Fruit fly (Drosophila melanogaster): ENCODE data around the gene CG6770.

The CG6770 gene

DNA sequence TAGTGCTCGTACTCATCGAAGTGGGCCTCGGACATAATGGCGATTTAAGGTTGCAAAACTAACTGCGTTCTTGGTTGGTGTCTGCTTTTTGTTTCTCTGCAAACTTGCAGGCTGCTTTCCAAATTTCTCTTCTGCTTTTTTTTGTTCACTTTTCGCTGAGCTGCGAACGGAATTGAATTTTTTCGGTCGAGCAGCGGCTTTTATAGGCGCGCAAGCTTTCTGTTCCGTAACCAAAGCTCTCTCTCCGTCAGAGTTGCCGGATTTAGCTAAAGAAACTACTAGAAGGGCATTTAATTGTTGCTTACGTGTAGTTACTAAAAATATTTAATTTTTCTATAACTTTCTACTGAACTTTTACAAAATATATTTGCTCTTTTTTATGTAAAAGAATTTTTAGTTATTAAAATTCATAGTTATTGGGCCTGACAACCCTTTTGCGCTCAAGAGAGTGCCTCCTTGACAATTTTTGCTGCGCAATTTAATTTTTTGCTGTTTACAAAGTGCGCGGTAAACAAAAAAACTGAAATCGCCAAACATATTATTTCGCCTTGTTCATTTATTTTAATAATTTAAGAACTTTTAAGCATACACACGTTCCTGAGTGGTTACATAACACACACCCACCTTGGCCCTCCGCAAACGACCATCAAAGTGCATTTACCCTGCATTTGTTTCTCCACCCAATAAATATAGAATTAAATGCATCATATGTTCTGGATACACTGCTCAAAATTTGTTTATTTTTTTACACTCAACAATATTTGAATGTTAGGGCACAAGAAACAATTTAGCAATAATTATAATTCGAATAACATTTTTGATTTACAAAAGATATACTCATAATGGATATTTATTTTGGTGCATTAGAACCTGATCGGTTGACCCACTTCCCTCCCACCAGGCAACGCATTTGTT is at the start of gene CG6770 (continued):
- TF ChIP-seq CG13123 (GFP tag; optimal IDR thresholded peaks at IDR 0.05) = no peak
- no peak for TF ChIP-seq z (GFP tag; IDR thresholded peaks at IDR 0.05)
- no peak for TF ChIP-seq yki (optimal IDR thresholded peaks at IDR 0.05)
- TF ChIP-seq CG8089 (GFP tag; optimal IDR thresholded peaks at IDR 0.05) = no peak
- TF ChIP-seq CG11456 (GFP tag; IDR thresholded peaks at IDR 0.05) = peak; percentile 77; the same call in 2 of the 3 replicates
- TF ChIP-seq zfh1 (GFP tag; IDR thresholded peaks at IDR 0.05) = peak; percentile 85
- TF ChIP-seq MESR4 (GFP tag; optimal IDR thresholded peaks at IDR 0.05) = no peak
- peak; percentile 94 for TF ChIP-seq row (GFP tag; IDR thresholded peaks at IDR 0.05)
- TF ChIP-seq CG17612 (GFP tag; IDR thresholded peaks at IDR 0.05) = no peak
- TF ChIP-seq sc (optimal IDR thresholded peaks at IDR 0.05) = no peak
- TF ChIP-seq sc (GFP tag; optimal IDR thresholded peaks at IDR 0.05) = peak; percentile 44
- peak; percentile 79 for TF ChIP-seq gsb (GFP tag; IDR thresholded peaks at IDR 0.05)
- peak; percentile 87 for TF ChIP-seq wdn (GFP tag; IDR thresholded peaks at IDR 0.05)
- peak; percentile 67 for TF ChIP-seq Nf-YB (GFP tag; optimal IDR thresholded peaks at IDR 0.05)
- no peak for TF ChIP-seq inv (GFP tag; IDR thresholded peaks at IDR 0.05; ENCODE audit: partially characterized antibody)
- peak; percentile 14 for TF ChIP-seq CG8281 (tag; optimal IDR thresholded peaks at IDR 0.05)
- peak; percentile 11 for TF ChIP-seq emc (GFP tag; optimal IDR thresholded peaks at IDR 0.05)
- TF ChIP-seq pita (GFP tag; optimal IDR thresholded peaks at IDR 0.05) = no peak
- peak; percentile 61 for TF ChIP-seq Max (GFP tag; optimal IDR thresholded peaks at IDR 0.05)
- no peak for TF ChIP-seq CG2199 (GFP tag; IDR thresholded peaks at IDR 0.05)
- 0 out of 2 replicates have a peak, but pooled peaks have one; percentile 13 for TF ChIP-seq CG11085 (GFP tag; IDR thresholded peaks at IDR 0.05)
- peak; percentile 76 for TF ChIP-seq Sry-β (GFP tag; optimal IDR thresholded peaks at IDR 0.05)
- TF ChIP-seq fru (optimal IDR thresholded peaks at IDR 0.05) = no peak
- TF ChIP-seq Oli (tag; optimal IDR thresholded peaks at IDR 0.05) = peak; percentile 77
- TF ChIP-seq disco-r (GFP tag; optimal IDR thresholded peaks at IDR 0.05) = no peak
- no peak for TF ChIP-seq luna (GFP tag; optimal IDR thresholded peaks at IDR 0.05)
- TF ChIP-seq CG5245 (GFP tag; optimal IDR thresholded peaks at IDR 0.05) = peak; percentile 57
- TF ChIP-seq CG10431 (GFP tag; optimal IDR thresholded peaks at IDR 0.05) = peak; percentile 47
- peak; percentile 59 for TF ChIP-seq CG13775 (GFP tag; optimal IDR thresholded peaks at IDR 0.05)
- TF ChIP-seq CG8359 (GFP tag; optimal IDR thresholded peaks at IDR 0.05; ENCODE audit: borderline replicate concordance) = peak; percentile 29
- TF ChIP-seq CG11695 (GFP tag; IDR thresholded peaks at IDR 0.05) = peak; percentile 92
- TF ChIP-seq CG1024 (GFP tag; IDR thresholded peaks at IDR 0.05) = no peak; the same call in none of the 2 replicates
- TF ChIP-seq cad (GFP tag; optimal IDR thresholded peaks at IDR 0.05) = no peak
- TF ChIP-seq Adf1 (GFP tag; IDR thresholded peaks at IDR 0.05) = peak; percentile 62
- peak; percentile 37 for TF ChIP-seq bab2 (GFP tag; optimal IDR thresholded peaks at IDR 0.05)
- peak; percentile 67; the same call in 2 of the 3 replicates for TF ChIP-seq ase (GFP tag; IDR thresholded peaks at IDR 0.05)
- TF ChIP-seq Pdp1 (GFP tag; optimal IDR thresholded peaks at IDR 0.05) = peak; percentile 7 to 97
- peak; percentile 57 for TF ChIP-seq Blimp-1 (GFP tag; optimal IDR thresholded peaks at IDR 0.05)
- TF ChIP-seq prd (optimal IDR thresholded peaks at IDR 0.05) = no peak
- TF ChIP-seq prd (GFP tag; IDR thresholded peaks at IDR 0.05) = peak; percentile 93
- peak; percentile 78 for TF ChIP-seq sug (tag; optimal IDR thresholded peaks at IDR 0.05)
- peak; percentile 39 for TF ChIP-seq Hr3 (GFP tag; optimal IDR thresholded peaks at IDR 0.05)
- TF ChIP-seq PHDP (tag; optimal IDR thresholded peaks at IDR 0.05) = peak; percentile 93
- no peak for TF ChIP-seq CG17802 (tag; optimal IDR thresholded peaks at IDR 0.05)
- TF ChIP-seq CG43689 (GFP tag; IDR thresholded peaks at IDR 0.05) = no peak; the same call in 1 of the 2 replicates
- TF ChIP-seq fd96Cb (tag; optimal IDR thresholded peaks at IDR 0.05) = peak; percentile 51
- TF ChIP-seq Awh (GFP tag; IDR thresholded peaks at IDR 0.05) = peak; percentile 79
- peak; percentile 0 for TF ChIP-seq Camta (GFP tag; optimal IDR thresholded peaks at IDR 0.05)
- TF ChIP-seq CG12942 (GFP tag; optimal IDR thresholded peaks at IDR 0.05) = peak; percentile 33
- no peak for TF ChIP-seq da (GFP tag; optimal IDR thresholded peaks at IDR 0.05)
